Fruit fly (Drosophila melanogaster) Kc167 (cell line): Measurements from ENCODE around the gene CG14400.

Experiments
- Myc ChIP-seq: fragments of >200 bp; optimal IDR thresholded peaks from 2 replicates; lab custom pipeline; 2017; ENCODE audit warnings: missing external identifiers
- Sin3A ChIP-seq: fragments of >200 bp; optimal IDR thresholded peaks from 2 replicates; lab custom pipeline; 2018; ENCODE audit warnings: missing external identifiers
- h ChIP-seq: fragments of >200 bp; optimal IDR thresholded peaks from 3 replicates; lab custom pipeline; 2018; ENCODE audit warnings: missing external identifiers
- insv ChIP-seq: fragments of >200 bp; optimal IDR thresholded peaks from 3 replicates; lab custom pipeline; 2018; ENCODE audit warnings: missing external identifiers
- psq ChIP-seq: fragments of >200 bp; optimal IDR thresholded peaks from 2 replicates; lab custom pipeline; 2017; ENCODE audit warnings: missing external identifiers
- ttk ChIP-seq: sonication (Bioruptor generic); optimal IDR thresholded peaks from 2 replicates; lab custom pipeline; 2017; ENCODE audit warnings: missing external identifiers

Gene CG14400

dm6 chr2L:20857791-20858190, at the start of gene CG14400:
CG14400 (minus strand) TSS chr2L:20857891.
- no peak for TF ChIP-seq psq (lab: Kevin White, UChicago)
- TF ChIP-seq insv: no peak

dm6 chr2L:20905025-20905424, 47.3 kb upstream of the CG14400 start:
- TF ChIP-seq h (lab: Kevin White, UChicago) (no peak), Myc (lab: Kevin White, UChicago) (no peak), insv (no peak), psq (lab: Kevin White, UChicago) (no peak), ttk (lab: Kevin White, UChicago) (no peak), Sin3A (no peak)

- TF ChIP-seq ttk (lab: Kevin White, UChicago) (no peak), psq (lab: Kevin White, UChicago) (no peak), Sin3A (no peak), Myc (lab: Kevin White, UChicago) (no peak), insv (no peak), h (lab: Kevin White, UChicago) (no peak)
These were observed 46.6 kb upstream of the CG14400 start for dm6 chr2L:20904327-20904726.

dm6 chr2L:20898478-20899075, 40.9 kb upstream of the CG14400 start:
- TF ChIP-seq insv (no peak), Myc (lab: Kevin White, UChicago) (no peak), ttk (lab: Kevin White, UChicago) (no peak), h (lab: Kevin White, UChicago) (no peak), Sin3A (no peak), psq (lab: Kevin White, UChicago) (no peak)

- TF ChIP-seq h (lab: Kevin White, UChicago): no peak
These were observed 39.1 kb upstream of the CG14400 start for dm6 chr2L:20896681-20897341.

dm6 chr2L:20891188-20891587, 33.5 kb upstream of the CG14400 start:
- TF ChIP-seq h (lab: Kevin White, UChicago) (no peak), Sin3A (no peak), Myc (lab: Kevin White, UChicago) (no peak), psq (lab: Kevin White, UChicago) (no peak), ttk (lab: Kevin White, UChicago) (no peak), insv (no peak)

- no peak for TF ChIP-seq ttk (lab: Kevin White, UChicago)
- TF ChIP-seq psq (lab: Kevin White, UChicago): no peak
- no peak for TF ChIP-seq insv
- no peak for TF ChIP-seq Sin3A
- no peak for TF ChIP-seq Myc (lab: Kevin White, UChicago)
- no peak for TF ChIP-seq h (lab: Kevin White, UChicago)
These were observed 32.3 kb upstream of the CG14400 start for dm6 chr2L:20889857-20890606.

dm6 chr2L:20887273-20887672, 29.6 kb upstream of the CG14400 start:
- TF ChIP-seq psq (lab: Kevin White, UChicago) (no peak), h (lab: Kevin White, UChicago) (no peak), Myc (lab: Kevin White, UChicago) (no peak)

- TF ChIP-seq ttk (lab: Kevin White, UChicago) (no peak), insv (no peak), Sin3A (no peak), Myc (lab: Kevin White, UChicago) (no peak), psq (lab: Kevin White, UChicago) (no peak), h (lab: Kevin White, UChicago) (no peak)
These were observed 28.3 kb upstream of the CG14400 start for dm6 chr2L:20885889-20886507.

- TF ChIP-seq Myc (lab: Kevin White, UChicago): no peak
- no peak for TF ChIP-seq insv
- no peak for TF ChIP-seq ttk (lab: Kevin White, UChicago)
- no peak for TF ChIP-seq Sin3A
- TF ChIP-seq psq (lab: Kevin White, UChicago): no peak
- no peak for TF ChIP-seq h (lab: Kevin White, UChicago)
These were observed 26.0 kb upstream of the CG14400 start for dm6 chr2L:20883624-20884220.

- TF ChIP-seq psq (lab: Kevin White, UChicago): no peak
- no peak for TF ChIP-seq insv
- TF ChIP-seq Myc (lab: Kevin White, UChicago): no peak
- TF ChIP-seq h (lab: Kevin White, UChicago): no peak
- no peak for TF ChIP-seq Sin3A
- TF ChIP-seq ttk (lab: Kevin White, UChicago): no peak
These were observed 25.4 kb upstream of the CG14400 start for dm6 chr2L:20883097-20883496.
